Fruit fly (Drosophila melanogaster) whole organism, embryonic: Measurements from ENCODE around the gene CG10132.

Experiments
- ATbp ChIP-seq: fragments of 200-800 bp; sonication (Bioruptor generic); optimal IDR thresholded peaks from 2 replicates; lab custom pipeline; 2017; ENCODE audit warnings: missing biosample characterization, mild to moderate bottlenecking, missing genetic modification characterization, missing genetic modification reagents
- Abd-B ChIP-seq: fragments of 200-800 bp; sonication (Bioruptor generic); optimal IDR thresholded peaks from 2 replicates; lab custom pipeline; 2018; ENCODE audit warnings: missing biosample characterization, mild to moderate bottlenecking, missing genetic modification characterization, moderate library complexity
- Atf6 ChIP-seq: fragments of 200-800 bp; sonication (Bioruptor generic); IDR thresholded peaks from 2 replicates; pipeline ENCODE4 v1.3.6; 2022; ENCODE audit warnings: missing biosample characterization, missing genetic modification characterization
- CG10147 ChIP-seq: fragments of 200-800 bp; sonication (Bioruptor generic); optimal IDR thresholded peaks from 2 replicates; lab custom pipeline; 2019; ENCODE audit warnings: missing biosample characterization, mild to moderate bottlenecking, missing genetic modification characterization, moderate library complexity
- CG11723 ChIP-seq: fragments of 200-800 bp; sonication (Bioruptor generic); optimal IDR thresholded peaks from 2 replicates; lab custom pipeline; 2017; ENCODE audit warnings: missing biosample characterization, mild to moderate bottlenecking, missing genetic modification characterization
- CG12769 ChIP-seq: fragments of 200-800 bp; sonication (Bioruptor generic); optimal IDR thresholded peaks from 2 replicates; lab custom pipeline; 2019; ENCODE audit warnings: missing biosample characterization, mild to moderate bottlenecking, missing genetic modification characterization, moderate library complexity
- CG13123 ChIP-seq: fragments of 200-800 bp; sonication (Bioruptor generic); optimal IDR thresholded peaks from 2 replicates; lab custom pipeline; 2016; ENCODE audit warnings: missing biosample characterization, missing genetic modification characterization
- CG14441 ChIP-seq: fragments of 200-800 bp; sonication (Bioruptor generic); IDR thresholded peaks from 2 replicates; pipeline ENCODE4 v1.3.6; 2022; ENCODE audit warnings: missing biosample characterization, missing genetic modification characterization
- CG14667 ChIP-seq: fragments of 200-800 bp; sonication (Bioruptor generic); IDR thresholded peaks from 2 replicates; pipeline ENCODE4 v1.3.6; 2022; ENCODE audit warnings: missing biosample characterization, missing genetic modification characterization
- CG15073 ChIP-seq: fragments of 200-800 bp; sonication (Bioruptor generic); optimal IDR thresholded peaks from 2 replicates; lab custom pipeline; 2016; ENCODE audit warnings: missing biosample characterization, missing genetic modification characterization
- CG15601 ChIP-seq: fragments of 200-800 bp; sonication (Bioruptor generic); optimal IDR thresholded peaks from 3 replicates; lab custom pipeline; 2019; ENCODE audit warnings: missing biosample characterization, mild to moderate bottlenecking, missing genetic modification characterization, moderate library complexity
- CG16815 ChIP-seq: fragments of 200-800 bp; sonication (Bioruptor generic); optimal IDR thresholded peaks from 3 replicates; lab custom pipeline; 2017; ENCODE audit warnings: missing biosample characterization, mild to moderate bottlenecking, missing genetic modification characterization
- CG17361 ChIP-seq: fragments of 200-800 bp; sonication (Bioruptor generic); IDR thresholded peaks from 3 replicates; pipeline ENCODE4 v1.3.6; 2022; ENCODE audit warnings: missing biosample characterization, missing genetic modification characterization
- CG17802 ChIP-seq: fragments of 200-800 bp; sonication (Bioruptor generic); optimal IDR thresholded peaks from 2 replicates; lab custom pipeline; 2018; ENCODE audit warnings: missing biosample characterization, mild to moderate bottlenecking, missing genetic modification characterization, moderate library complexity
- CG1792 ChIP-seq: fragments of 200-800 bp; sonication (Bioruptor generic); optimal IDR thresholded peaks from 2 replicates; lab custom pipeline; 2016; ENCODE audit warnings: missing biosample characterization, missing genetic modification characterization
- CG3281 ChIP-seq: fragments of 200-800 bp; sonication (Bioruptor generic); optimal IDR thresholded peaks from 3 replicates; lab custom pipeline; 2017; ENCODE audit warnings: missing biosample characterization, mild to moderate bottlenecking, missing genetic modification characterization
- CG3407 ChIP-seq: fragments of 200-800 bp; sonication (Bioruptor generic); optimal IDR thresholded peaks from 2 replicates; lab custom pipeline; 2018; ENCODE audit warnings: missing biosample characterization, mild to moderate bottlenecking, missing genetic modification characterization
- CG3847 ChIP-seq: fragments of 200-800 bp; sonication (Bioruptor generic); IDR thresholded peaks from 2 replicates; pipeline ENCODE4 v1.3.6; 2022; ENCODE audit warnings: missing biosample characterization, missing genetic modification characterization
- CG4707 ChIP-seq: fragments of 200-800 bp; sonication (Bioruptor generic); optimal IDR thresholded peaks from 2 replicates; lab custom pipeline; 2018; ENCODE audit warnings: missing biosample characterization, mild to moderate bottlenecking, missing genetic modification characterization, moderate library complexity
- CG5245 ChIP-seq: fragments of 200-800 bp; sonication (Bioruptor generic); optimal IDR thresholded peaks from 3 replicates; lab custom pipeline; 2016; ENCODE audit warnings: missing biosample characterization, missing genetic modification characterization
- CG7786 ChIP-seq: fragments of 200-800 bp; sonication (Bioruptor generic); optimal IDR thresholded peaks from 2 replicates; lab custom pipeline; 2016; ENCODE audit warnings: missing biosample characterization, missing genetic modification characterization
- CG8944 ChIP-seq: fragments of 200-800 bp; sonication (Bioruptor generic); optimal IDR thresholded peaks from 3 replicates; lab custom pipeline; 2016; ENCODE audit warnings: missing biosample characterization, missing genetic modification characterization
- CTCF ChIP-seq: fragments of 200-800 bp; sonication (Bioruptor generic); optimal IDR thresholded peaks from 2 replicates; lab custom pipeline; 2017; ENCODE audit warnings: missing biosample characterization, mild to moderate bottlenecking, missing genetic modification characterization, moderate library complexity
- Dbx ChIP-seq: fragments of 200-800 bp; sonication (Bioruptor generic); IDR thresholded peaks from 3 replicates; pipeline ENCODE4 v1.3.6; 2022; ENCODE audit warnings: missing biosample characterization, missing genetic modification characterization
- Dek ChIP-seq: fragments of 200-800 bp; sonication (Bioruptor generic); optimal IDR thresholded peaks from 3 replicates; lab custom pipeline; 2019; ENCODE audit warnings: missing biosample characterization, mild to moderate bottlenecking, missing genetic modification characterization, moderate library complexity
- E2f2 ChIP-seq: fragments of 200-800 bp; sonication (Bioruptor generic); IDR thresholded peaks from 2 replicates; pipeline ENCODE4 v1.3.6; 2022; ENCODE audit warnings: missing biosample characterization, missing genetic modification characterization
- Gug ChIP-seq: fragments of 200-800 bp; sonication (Bioruptor generic); IDR thresholded peaks from 4 replicates; pipeline ENCODE4 v1.3.6; 2022; ENCODE audit warnings: missing biosample characterization, missing genetic modification characterization
- HLH4C ChIP-seq: fragments of 200-800 bp; sonication (Bioruptor generic); IDR thresholded peaks from 3 replicates; pipeline ENCODE4 v1.3.6; 2022; ENCODE audit warnings: missing biosample characterization, missing genetic modification characterization; ENCODE audit not compliant: partially characterized antibody
- Hr3 ChIP-seq: fragments of 200-800 bp; sonication (Bioruptor generic); optimal IDR thresholded peaks from 3 replicates; lab custom pipeline; 2016; ENCODE audit warnings: missing biosample characterization, missing genetic modification characterization
- Lim3 ChIP-seq: fragments of 200-800 bp; sonication (Bioruptor generic); IDR thresholded peaks from 2 replicates; pipeline ENCODE4 v1.3.6; 2022; ENCODE audit warnings: missing biosample characterization, missing genetic modification characterization
- Lpt ChIP-seq: fragments of >200 bp; optimal IDR thresholded peaks from 2 replicates; lab custom pipeline; 2018; ENCODE audit warnings: missing biosample characterization, missing genetic modification characterization
- Meics ChIP-seq: fragments of 200-800 bp; sonication (Bioruptor generic); optimal IDR thresholded peaks from 2 replicates; lab custom pipeline; 2017; ENCODE audit warnings: missing biosample characterization, mild to moderate bottlenecking, missing genetic modification characterization
- Mes4 ChIP-seq: fragments of 200-800 bp; sonication (Bioruptor generic); optimal IDR thresholded peaks from 2 replicates; lab custom pipeline; 2016; ENCODE audit warnings: missing biosample characterization, missing genetic modification characterization
- Mrtf ChIP-seq: fragments of 200-800 bp; sonication (Bioruptor generic); IDR thresholded peaks from 3 replicates; pipeline ENCODE4 v1.3.6; 2022; ENCODE audit warnings: missing biosample characterization, missing genetic modification characterization
- Sry-δ ChIP-seq: fragments of 200-800 bp; sonication (Bioruptor generic); optimal IDR thresholded peaks from 2 replicates; lab custom pipeline; 2016; ENCODE audit warnings: missing biosample characterization, missing genetic modification characterization
- Xrp1 ChIP-seq: fragments of 200-800 bp; sonication (Bioruptor generic); IDR thresholded peaks from 2 replicates; pipeline ENCODE4 v1.3.6; 2022; ENCODE audit warnings: missing biosample characterization, missing genetic modification characterization
- cato ChIP-seq: fragments of 200-800 bp; sonication (Bioruptor generic); optimal IDR thresholded peaks from 2 replicates; lab custom pipeline; 2016; ENCODE audit warnings: missing biosample characterization, missing genetic modification characterization, borderline replicate concordance
- dysf ChIP-seq: fragments of 200-800 bp; sonication (Bioruptor generic); IDR thresholded peaks from 3 replicates; pipeline ENCODE4 v1.3.6; 2022; ENCODE audit warnings: missing biosample characterization, missing genetic modification characterization
- jing ChIP-seq: fragments of 200-800 bp; sonication (Bioruptor generic); optimal IDR thresholded peaks from 2 replicates; lab custom pipeline; 2018; ENCODE audit warnings: missing biosample characterization, mild to moderate bottlenecking, missing genetic modification characterization
- jumu ChIP-seq: fragments of 200-800 bp; sonication (Bioruptor generic); optimal IDR thresholded peaks from 3 replicates; lab custom pipeline; 2016; ENCODE audit warnings: missing biosample characterization, missing genetic modification characterization
- lmd ChIP-seq: fragments of 200-800 bp; sonication (Bioruptor generic); IDR thresholded peaks from 2 replicates; pipeline ENCODE4 v1.3.6; 2022; ENCODE audit warnings: missing biosample characterization, missing genetic modification characterization
- lov ChIP-seq, 2 experiments: fragments of 200-800 bp in 1 of 2; fragments of >200 bp in 1 of 2; sonication (Bioruptor generic) in 1 of 2; IDR thresholded peaks in 1 of 2; optimal IDR thresholded peaks in 1 of 2; 2 replicates in 1 of 2; 3 replicates in 1 of 2; pipeline versions ENCODE4 v1.3.6 to Lab custom; 2017 to 2022; ENCODE audit warnings: missing biosample characterization in 1 of 2, missing genetic modification characterization in 1 of 2
- maf-S ChIP-seq: fragments of 200-800 bp; sonication (Bioruptor generic); optimal IDR thresholded peaks from 2 replicates; lab custom pipeline; 2016; ENCODE audit warnings: missing biosample characterization, missing genetic modification characterization
- pb ChIP-seq: fragments of 200-800 bp; sonication (Bioruptor generic); optimal IDR thresholded peaks from 3 replicates; lab custom pipeline; 2016; ENCODE audit warnings: missing biosample characterization, missing genetic modification characterization
- seq ChIP-seq: fragments of 200-800 bp; sonication (Bioruptor generic); IDR thresholded peaks from 2 replicates; pipeline ENCODE4 v1.3.6; 2022; ENCODE audit warnings: missing biosample characterization, missing genetic modification characterization
- tap ChIP-seq: fragments of 200-800 bp; optimal IDR thresholded peaks from 3 replicates; lab custom pipeline; 2019; ENCODE audit warnings: missing biosample characterization, mild to moderate bottlenecking, missing genetic modification characterization, moderate library complexity
- tin ChIP-seq: fragments of 200-800 bp; sonication (Bioruptor generic); optimal IDR thresholded peaks from 3 replicates; lab custom pipeline; 2016; ENCODE audit warnings: missing biosample characterization, missing genetic modification characterization
- tna ChIP-seq: fragments of 200-800 bp; sonication (Bioruptor generic); IDR thresholded peaks from 2 replicates; pipeline ENCODE4 v1.3.6; 2022; ENCODE audit warnings: missing biosample characterization, missing genetic modification characterization; ENCODE audit not compliant: partially characterized antibody
- toy ChIP-seq: fragments of 200-800 bp; sonication (Bioruptor generic); IDR thresholded peaks from 2 replicates; pipeline ENCODE4 v1.3.6; 2022; ENCODE audit warnings: missing biosample characterization, missing genetic modification characterization
- wor ChIP-seq: fragments of 200-800 bp; sonication (Bioruptor generic); IDR thresholded peaks from 2 replicates; pipeline ENCODE4 v1.3.6; 2022; ENCODE audit warnings: missing biosample characterization, missing genetic modification characterization
- zen2 ChIP-seq: fragments of 200-800 bp; sonication (Bioruptor generic); IDR thresholded peaks from 3 replicates; pipeline ENCODE4 v1.3.6; 2022; ENCODE audit warnings: missing biosample characterization, missing genetic modification characterization; ENCODE audit not compliant: partially characterized antibody

CG10132 gene

dm6 chr2L:19537779-19538456, 19.3 kb downstream of the CG10132 start, which contains the start of gene CG13082:
CG13082 (plus strand) TSS chr2L:19538425.
- peak; percentile 77 for TF ChIP-seq CG15601 (tag; lab: Kevin White, UChicago)
- TF ChIP-seq Meics (GFP tag; lab: Kevin White, UChicago), result no peak
- no peak for TF ChIP-seq toy (GFP tag; lab: Robert Waterston, UW)
- TF ChIP-seq cato (GFP tag; lab: Kevin White, UChicago), result no peak
- TF ChIP-seq lov (optimal IDR thresholded peaks at IDR 0.05; lab: Kevin White, UChicago), result no peak
- TF ChIP-seq lov (GFP tag; IDR thresholded peaks at IDR 0.05; lab: Robert Waterston, UW), result no peak
- TF ChIP-seq tin (GFP tag; lab: Kevin White, UChicago), result peak; percentile 52
- no peak for TF ChIP-seq CTCF (GFP tag; lab: Kevin White, UChicago)
- no peak for TF ChIP-seq seq (GFP tag; lab: Robert Waterston, UW)
- no peak for TF ChIP-seq wor
- TF ChIP-seq pb (GFP tag; lab: Kevin White, UChicago), result no peak
- peak; percentile 81 for TF ChIP-seq Xrp1 (GFP tag; lab: Robert Waterston, UW)
- TF ChIP-seq CG3407 (GFP tag; lab: Kevin White, UChicago), result peak; percentile 27
- TF ChIP-seq CG1792 (GFP tag; lab: Kevin White, UChicago), result no peak
- no peak for TF ChIP-seq Atf6 (GFP tag; lab: Robert Waterston, UW)
- TF ChIP-seq tap (tag; lab: Kevin White, UChicago), result peak; percentile 20
- no peak for TF ChIP-seq CG3281
- TF ChIP-seq CG3847, result no peak
- TF ChIP-seq jing (GFP tag; lab: Kevin White, UChicago), result no peak
- peak; percentile 30 for TF ChIP-seq CG17802 (tag; lab: Kevin White, UChicago)
- TF ChIP-seq CG14667 (GFP tag; lab: Robert Waterston, UW), result no peak
- TF ChIP-seq ATbp (GFP tag; lab: Kevin White, UChicago), result peak; percentile 31
- TF ChIP-seq Mrtf (GFP tag; lab: Robert Waterston, UW), result no peak
- TF ChIP-seq jumu (GFP tag; lab: Kevin White, UChicago), result peak; percentile 2
- no peak for TF ChIP-seq CG12769 (tag; lab: Kevin White, UChicago)
- TF ChIP-seq Abd-B (GFP tag; lab: Kevin White, UChicago), result peak; percentile 8
- 0 out of 3 replicates have a peak, but pooled peaks have one; percentile 17 for TF ChIP-seq dysf (GFP tag; lab: Robert Waterston, UW)
- TF ChIP-seq CG5245, result peak; percentile 36
- no peak for TF ChIP-seq CG10147
- no peak for TF ChIP-seq Gug (GFP tag; lab: Robert Waterston, UW)
- TF ChIP-seq Lim3 (GFP tag; lab: Robert Waterston, UW), result no peak
- TF ChIP-seq Sry-δ (GFP tag; lab: Kevin White, UChicago), result no peak
- TF ChIP-seq lmd (GFP tag; lab: Robert Waterston, UW), result peak; percentile 49; the same call in 1 of the 2 replicates
- no peak; the same call in 1 of the 2 replicates for TF ChIP-seq E2f2 (GFP tag; lab: Robert Waterston, UW)
- TF ChIP-seq zen2 (GFP tag; lab: Robert Waterston, UW), result no peak
- TF ChIP-seq CG8944 (GFP tag; lab: Kevin White, UChicago), result peak; percentile 27
- TF ChIP-seq Hr3 (GFP tag; lab: Kevin White, UChicago), result peak; percentile 26
- no peak for TF ChIP-seq Lpt
- TF ChIP-seq HLH4C (GFP tag; lab: Robert Waterston, UW), result no peak
- peak; percentile 77 for TF ChIP-seq CG17361
- TF ChIP-seq maf-S (GFP tag; lab: Kevin White, UChicago), result no peak
- no peak for TF ChIP-seq CG13123 (GFP tag; lab: Kevin White, UChicago)
- TF ChIP-seq CG11723 (GFP tag; lab: Kevin White, UChicago), result peak; percentile 35
- no peak for TF ChIP-seq CG15073 (GFP tag; lab: Kevin White, UChicago)
- peak; percentile 36 for TF ChIP-seq CG16815 (GFP tag; lab: Kevin White, UChicago)
- TF ChIP-seq CG4707 (GFP tag; lab: Kevin White, UChicago), result peak; percentile 2
- no peak for TF ChIP-seq CG14441
- TF ChIP-seq tna (GFP tag; lab: Robert Waterston, UW), result no peak
- no peak for TF ChIP-seq CG7786 (GFP tag; lab: Kevin White, UChicago)
- TF ChIP-seq Mes4, result peak; percentile 40
- no peak for TF ChIP-seq Dek
- TF ChIP-seq Dbx, result no peak
